Worm (Caenorhabditis elegans) whole organism, L1 larva: ENCODE data around the gene spp-26.

ENCODE experiments used
- C16A3.4 ChIP-seq: fragments of 150-350 bp; optimal IDR thresholded peaks from 2 replicates; lab custom pipeline; 2014; ENCODE audit warnings: missing biosample characterization, missing genetic modification characterization
- ama-1 ChIP-seq: fragments of 150-350 bp; optimal IDR thresholded peaks from 2 replicates; lab custom pipeline; 2014
- egl-27 ChIP-seq, 2 experiments: fragments of 150-350 bp in 1 of 2; sonication (generic microtip); optimal IDR thresholded peaks; 3 replicates each; lab custom pipeline; 2017 to 2018; ENCODE audit warnings: missing biosample characterization in 2 of 2, missing genetic modification characterization in 2 of 2, missing genetic modification reagents in 2 of 2
- jun-1 ChIP-seq: fragments of 150-350 bp; optimal IDR thresholded peaks from 2 replicates; lab custom pipeline; 2014; ENCODE audit warnings: missing biosample characterization, missing genetic modification reagents, missing genetic modification characterization
- lin-13 ChIP-seq: fragments of 150-350 bp; optimal IDR thresholded peaks from 2 replicates; lab custom pipeline; 2014; ENCODE audit warnings: missing biosample characterization, missing genetic modification reagents, missing genetic modification characterization
- lin-15B ChIP-seq: fragments of 150-350 bp; sonication (generic microtip); optimal IDR thresholded peaks from 3 replicates; lab custom pipeline; 2014; ENCODE audit warnings: missing biosample characterization, missing genetic modification characterization
- lir-3 ChIP-seq: sonication (generic microtip); optimal IDR thresholded peaks from 2 replicates; lab custom pipeline; 2016; ENCODE audit warnings: mild to moderate bottlenecking, missing genetic modification characterization, moderate library complexity, missing compliant biosample characterization; ENCODE audit not compliant: poor library complexity
- mdl-1 ChIP-seq, 2 experiments: fragments of 150-350 bp; optimal IDR thresholded peaks; 2 replicates each; lab custom pipeline; 2014 to 2017; ENCODE audit warnings: missing biosample characterization in 2 of 2, missing genetic modification characterization in 2 of 2, inconsistent platforms in 1 of 2
- nhr-12 ChIP-seq: sonication (generic microtip); optimal IDR thresholded peaks from 2 replicates; lab custom pipeline; 2017; ENCODE audit warnings: missing biosample characterization, missing genetic modification characterization
- nhr-237 ChIP-seq: fragments of 150-350 bp; optimal IDR thresholded peaks from 2 replicates; lab custom pipeline; 2014; ENCODE audit warnings: missing biosample characterization, missing genetic modification characterization
- snpc-4 ChIP-seq: fragments of 150-350 bp; optimal IDR thresholded peaks from 2 replicates; lab custom pipeline; 2014; ENCODE audit warnings: missing biosample characterization, missing genetic modification characterization
- unc-130 ChIP-seq: fragments of 150-350 bp; optimal IDR thresholded peaks from 2 replicates; lab custom pipeline; 2017; ENCODE audit warnings: missing biosample characterization, missing genetic modification characterization, inconsistent platforms
- unc-30 ChIP-seq: sonication (generic microtip); optimal IDR thresholded peaks from 2 replicates; lab custom pipeline; 2017; ENCODE audit warnings: missing biosample characterization, missing genetic modification characterization

DNA sequence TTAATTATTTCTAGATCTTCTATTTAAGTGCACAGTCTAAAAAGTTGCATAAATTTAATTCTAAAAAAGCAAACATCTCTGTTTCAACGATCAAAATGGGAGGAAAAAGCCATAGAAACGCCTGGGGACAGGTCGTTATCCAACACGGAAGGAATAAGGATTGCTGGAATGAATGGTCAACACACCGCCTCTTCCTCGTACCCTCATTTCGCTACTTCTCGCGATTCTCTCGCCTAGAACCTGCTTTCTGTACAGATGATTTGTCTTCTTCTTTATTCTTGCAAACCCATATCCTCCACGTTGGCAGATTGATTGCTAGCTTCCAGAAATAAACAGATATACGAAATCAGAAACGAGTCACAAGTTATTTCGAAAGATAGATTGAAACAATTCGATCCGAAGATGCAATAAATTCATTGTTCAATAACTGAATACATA, 44.1 kb downstream of the spp-26 start, which contains the start of gene dpy-11:
- TF ChIP-seq lin-13 (GFP tag; lab: Kevin White, UChicago) (no peak), nhr-12 (tag; lab: Kevin White, UChicago) (no peak), lin-15B (tag; lab: Kevin White, UChicago) (no peak), unc-30 (tag; lab: Kevin White, UChicago) (no peak), ama-1 (lab: Kevin White, UChicago) (peak; percentile 92), nhr-237 (tag; lab: Kevin White, UChicago) (no peak), egl-27 (tag; optimal IDR thresholded peaks at IDR 0.05; lab: Kevin White, UChicago) (no peak), unc-130 (tag; lab: Kevin White, UChicago) (no peak), mdl-1 (tag; optimal IDR thresholded peaks at IDR 0.05; lab: Kevin White, UChicago) (no peak), C16A3.4 (tag; lab: Kevin White, UChicago) (no peak), jun-1 (tag; lab: Kevin White, UChicago) (no peak), snpc-4 (tag; lab: Kevin White, UChicago) (no peak), lir-3 (tag; lab: Kevin White, UChicago) (peak; percentile 30)
